Worm (Caenorhabditis elegans): Measurements from ENCODE around the gene str-1.

ce11 chrIV:7175346-7175745 lies 1.8 kb downstream of the str-1 start, which contains the start of gene C42D4.19:
- TF ChIP-seq nhr-237 (tag; optimal IDR thresholded peaks at IDR 0.05) (no peak), mls-2 (tag; optimal IDR thresholded peaks at IDR 0.05) (no peak), unc-39 (tag; optimal IDR thresholded peaks at IDR 0.05) (no peak), lin-13 (tag; optimal IDR thresholded peaks at IDR 0.05) (no peak)

Data from whole organism, mixed stage, embryonic.